Fruit fly (Drosophila melanogaster) whole organism, prepupa: Measurements from ENCODE around the gene CSN1b.

Experiments used
- Blimp-1 ChIP-seq: fragments of 200-800 bp; sonication (Bioruptor generic); optimal IDR thresholded peaks from 3 replicates; lab custom pipeline; 2017; ENCODE audit warnings: missing biosample characterization, missing genetic modification characterization, mild to moderate bottlenecking, moderate library complexity, missing genetic modification reagents
- CG10631 ChIP-seq: fragments of 200-800 bp; sonication (Bioruptor generic); optimal IDR thresholded peaks from 2 replicates; lab custom pipeline; 2016; ENCODE audit warnings: missing biosample characterization, missing genetic modification characterization
- CG10669 ChIP-seq: fragments of 200-800 bp; sonication (Bioruptor generic); optimal IDR thresholded peaks from 3 replicates; lab custom pipeline; 2018; ENCODE audit warnings: missing biosample characterization, mild to moderate bottlenecking, missing genetic modification characterization, moderate library complexity
- CG11762 ChIP-seq: fragments of 200-800 bp; sonication (Bioruptor generic); optimal IDR thresholded peaks from 3 replicates; lab custom pipeline; 2016; ENCODE audit warnings: missing biosample characterization, missing genetic modification characterization; ENCODE audit not compliant: insufficient read depth
- CG11902 ChIP-seq: fragments of 200-800 bp; sonication (Bioruptor generic); optimal IDR thresholded peaks from 3 replicates; lab custom pipeline; 2016; ENCODE audit warnings: missing biosample characterization, missing genetic modification characterization
- CG15336 ChIP-seq: fragments of 200-800 bp; sonication (Bioruptor generic); IDR thresholded peaks from 2 replicates; pipeline ENCODE4 v1.3.6; 2022; ENCODE audit warnings: missing biosample characterization, missing genetic modification characterization
- CG1621 ChIP-seq: fragments of 200-800 bp; sonication (Bioruptor generic); optimal IDR thresholded peaks from 3 replicates; lab custom pipeline; 2018; ENCODE audit warnings: missing biosample characterization, mild to moderate bottlenecking, missing genetic modification characterization
- CG16779 ChIP-seq: fragments of 200-800 bp; sonication (Bioruptor generic); optimal IDR thresholded peaks from 3 replicates; lab custom pipeline; 2017; ENCODE audit warnings: missing biosample characterization, mild to moderate bottlenecking, missing genetic modification characterization
- CG3032 ChIP-seq: fragments of 200-800 bp; optimal IDR thresholded peaks from 2 replicates; lab custom pipeline; 2019; ENCODE audit warnings: missing biosample characterization, mild to moderate bottlenecking, missing genetic modification characterization, moderate library complexity
- CG31627 ChIP-seq: fragments of 200-800 bp; sonication (Bioruptor generic); optimal IDR thresholded peaks from 3 replicates; lab custom pipeline; 2016; ENCODE audit warnings: missing biosample characterization, missing genetic modification characterization
- CG32006 ChIP-seq: fragments of 200-800 bp; sonication (Bioruptor generic); optimal IDR thresholded peaks from 3 replicates; lab custom pipeline; 2017; ENCODE audit warnings: missing biosample characterization, mild to moderate bottlenecking, missing genetic modification characterization
- CG4318 ChIP-seq: fragments of 200-800 bp; sonication (Bioruptor generic); optimal IDR thresholded peaks from 3 replicates; lab custom pipeline; 2017; ENCODE audit warnings: missing biosample characterization, mild to moderate bottlenecking, missing genetic modification characterization
- CG6276 ChIP-seq: fragments of 200-800 bp; sonication (Bioruptor generic); optimal IDR thresholded peaks from 2 replicates; lab custom pipeline; 2017; ENCODE audit warnings: missing biosample characterization, mild to moderate bottlenecking, missing genetic modification characterization
- CG6808 ChIP-seq: fragments of 200-800 bp; sonication (Bioruptor generic); optimal IDR thresholded peaks from 3 replicates; lab custom pipeline; 2017; ENCODE audit warnings: missing biosample characterization, missing genetic modification characterization, mild to moderate bottlenecking, moderate library complexity, missing genetic modification reagents
- CG6854 ChIP-seq: fragments of 200-800 bp; sonication (Bioruptor generic); optimal IDR thresholded peaks from 2 replicates; lab custom pipeline; 2017; ENCODE audit warnings: missing biosample characterization, mild to moderate bottlenecking, missing genetic modification characterization
- CG7368 ChIP-seq: fragments of 200-800 bp; sonication (Bioruptor generic); optimal IDR thresholded peaks from 3 replicates; lab custom pipeline; 2016; ENCODE audit warnings: missing biosample characterization, missing genetic modification characterization
- CG8119 ChIP-seq: fragments of 200-800 bp; sonication (Bioruptor generic); IDR thresholded peaks from 3 replicates; pipeline ENCODE4 v1.3.6; 2022; ENCODE audit warnings: missing biosample characterization, missing genetic modification characterization
- CG8632 ChIP-seq: fragments of 200-800 bp; sonication (Bioruptor generic); optimal IDR thresholded peaks from 3 replicates; lab custom pipeline; 2016; ENCODE audit warnings: missing biosample characterization, missing genetic modification characterization
- CG9139 ChIP-seq: fragments of 200-800 bp; sonication (Bioruptor generic); optimal IDR thresholded peaks from 3 replicates; lab custom pipeline; 2017; ENCODE audit warnings: missing biosample characterization, mild to moderate bottlenecking, missing genetic modification characterization
- Eip75B ChIP-seq: fragments of 200-800 bp; sonication (Bioruptor generic); optimal IDR thresholded peaks from 3 replicates; lab custom pipeline; 2016; ENCODE audit warnings: missing biosample characterization, missing genetic modification characterization
- Ets21C ChIP-seq: fragments of 200-800 bp; sonication (Bioruptor generic); optimal IDR thresholded peaks from 3 replicates; lab custom pipeline; 2016; ENCODE audit warnings: missing biosample characterization, missing genetic modification characterization
- Gug ChIP-seq: fragments of 200-800 bp; sonication (Bioruptor generic); IDR thresholded peaks from 2 replicates; pipeline ENCODE4 v1.3.6; 2022; ENCODE audit warnings: missing biosample characterization, missing genetic modification characterization
- Hr39 ChIP-seq: fragments of 200-800 bp; sonication (Bioruptor generic); optimal IDR thresholded peaks from 2 replicates; lab custom pipeline; 2016; ENCODE audit warnings: missing biosample characterization, missing genetic modification characterization
- Lpt ChIP-seq: fragments of 200-800 bp; sonication (Bioruptor generic); optimal IDR thresholded peaks from 3 replicates; lab custom pipeline; 2016; ENCODE audit warnings: missing biosample characterization, missing genetic modification characterization
- Met ChIP-seq: fragments of 200-800 bp; sonication (Bioruptor generic); optimal IDR thresholded peaks from 3 replicates; lab custom pipeline; 2016; ENCODE audit warnings: missing biosample characterization, missing genetic modification characterization
- OdsH ChIP-seq: fragments of 200-800 bp; sonication (Bioruptor generic); optimal IDR thresholded peaks from 3 replicates; lab custom pipeline; 2016; ENCODE audit warnings: missing biosample characterization, missing genetic modification characterization
- Smox ChIP-seq: fragments of 200-800 bp; sonication (Bioruptor generic); optimal IDR thresholded peaks from 3 replicates; lab custom pipeline; 2016; ENCODE audit warnings: missing biosample characterization, missing genetic modification characterization
- Sox102F ChIP-seq: fragments of 200-800 bp; sonication (Bioruptor generic); optimal IDR thresholded peaks from 2 replicates; lab custom pipeline; 2016; ENCODE audit warnings: missing biosample characterization, mild to moderate bottlenecking, missing genetic modification characterization
- Sox14 ChIP-seq: fragments of 200-800 bp; sonication (Bioruptor generic); optimal IDR thresholded peaks from 3 replicates; lab custom pipeline; 2016; ENCODE audit warnings: missing biosample characterization, missing genetic modification characterization
- Sox15 ChIP-seq: fragments of 200-800 bp; sonication (Bioruptor generic); optimal IDR thresholded peaks from 3 replicates; lab custom pipeline; 2016; ENCODE audit warnings: missing biosample characterization, missing genetic modification characterization
- achi ChIP-seq: fragments of 200-800 bp; sonication (Bioruptor generic); optimal IDR thresholded peaks from 3 replicates; lab custom pipeline; 2016; ENCODE audit warnings: missing biosample characterization, missing genetic modification characterization
- cyc ChIP-seq: fragments of 200-800 bp; sonication (Bioruptor generic); optimal IDR thresholded peaks from 3 replicates; lab custom pipeline; 2016; ENCODE audit warnings: missing biosample characterization, missing genetic modification characterization
- dac ChIP-seq: fragments of 200-800 bp; sonication (Bioruptor generic); optimal IDR thresholded peaks from 2 replicates; lab custom pipeline; 2017; ENCODE audit warnings: missing biosample characterization, mild to moderate bottlenecking, missing genetic modification characterization
- dsx ChIP-seq: fragments of 200-800 bp; optimal IDR thresholded peaks from 3 replicates; lab custom pipeline; 2019; ENCODE audit warnings: missing biosample characterization, mild to moderate bottlenecking, missing genetic modification characterization, moderate library complexity; ENCODE audit not compliant: poor library complexity, severe bottlenecking
- esn ChIP-seq: fragments of 200-800 bp; sonication (Bioruptor generic); optimal IDR thresholded peaks from 2 replicates; lab custom pipeline; 2016; ENCODE audit warnings: missing biosample characterization, mild to moderate bottlenecking, missing genetic modification characterization, moderate library complexity
- fd59A ChIP-seq: fragments of 200-800 bp; sonication (Bioruptor generic); optimal IDR thresholded peaks from 2 replicates; lab custom pipeline; 2017; ENCODE audit warnings: missing biosample characterization, mild to moderate bottlenecking, missing genetic modification characterization, missing genetic modification reagents
- fd85E ChIP-seq: fragments of 200-800 bp; sonication (Bioruptor generic); optimal IDR thresholded peaks from 3 replicates; lab custom pipeline; 2016; ENCODE audit warnings: missing biosample characterization, missing genetic modification characterization
- fkh ChIP-seq: fragments of 200-800 bp; sonication (Bioruptor generic); optimal IDR thresholded peaks from 3 replicates; lab custom pipeline; 2017; ENCODE audit warnings: missing biosample characterization, mild to moderate bottlenecking, missing genetic modification characterization, moderate library complexity
- pdm3 ChIP-seq: fragments of 200-800 bp; sonication (Bioruptor generic); optimal IDR thresholded peaks from 3 replicates; lab custom pipeline; 2016; ENCODE audit warnings: missing biosample characterization, missing genetic modification characterization
- salr ChIP-seq, 2 experiments: fragments of 200-800 bp; sonication (Bioruptor generic); optimal IDR thresholded peaks; 3 replicates each; lab custom pipeline; 2016 to 2018; ENCODE audit warnings: missing biosample characterization in 2 of 2, missing genetic modification characterization in 2 of 2, mild to moderate bottlenecking in 1 of 2
- spab ChIP-seq: fragments of 200-800 bp; sonication (Bioruptor generic); optimal IDR thresholded peaks from 2 replicates; lab custom pipeline; 2017; ENCODE audit warnings: missing biosample characterization, mild to moderate bottlenecking, missing genetic modification characterization, missing genetic modification reagents
- ss ChIP-seq, 2 experiments: fragments of 200-800 bp; sonication (Bioruptor generic); optimal IDR thresholded peaks; 2 replicates in 1 of 2; 3 replicates in 1 of 2; lab custom pipeline; 2017 to 2018; ENCODE audit warnings: mild to moderate bottlenecking in 2 of 2, missing biosample characterization in 2 of 2, missing genetic modification characterization in 2 of 2, moderate library complexity in 1 of 2

The CSN1b gene

DNA sequence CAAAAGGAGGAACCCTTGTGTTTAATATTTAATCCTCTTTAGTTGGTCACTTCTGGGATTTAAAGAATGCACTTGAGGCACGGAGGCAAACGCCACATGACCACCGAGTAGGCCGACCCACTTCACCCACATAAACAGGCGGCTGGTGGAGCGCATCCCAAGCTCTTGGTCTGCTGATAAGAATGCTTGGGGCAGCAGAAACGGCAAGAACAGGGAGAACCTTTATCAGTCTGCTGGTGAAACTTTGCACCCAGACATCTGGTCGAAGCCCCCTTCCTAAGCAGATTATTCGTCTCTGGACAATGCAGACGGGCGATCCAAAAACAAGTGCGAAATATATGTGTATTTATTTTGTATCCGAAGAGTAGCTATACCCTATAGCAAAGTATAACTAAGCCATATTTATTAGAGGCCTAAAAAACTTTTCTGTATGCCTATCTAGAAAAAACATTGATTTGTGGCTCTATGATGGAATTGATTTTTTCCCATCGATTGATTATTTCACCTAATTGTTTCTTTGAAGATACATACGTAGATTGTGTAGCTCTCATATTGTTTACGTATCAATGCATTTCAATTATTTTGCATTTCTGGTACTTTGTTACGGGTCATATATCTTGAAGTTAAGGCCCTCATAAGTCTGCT, 15.4 kb downstream of the CSN1b start (continued):
- TF ChIP-seq CG32006 (GFP tag; lab: Kevin White, UChicago): peak; percentile 7
- TF ChIP-seq CG15336: peak; percentile 31; the same call in 1 of the 2 replicates
- TF ChIP-seq OdsH (GFP tag; lab: Kevin White, UChicago): peak; percentile 25
- TF ChIP-seq achi (GFP tag; lab: Kevin White, UChicago): no peak
- TF ChIP-seq spab: peak; percentile 36
- TF ChIP-seq CG6276 (GFP tag; lab: Kevin White, UChicago): peak; percentile 65
- no peak for TF ChIP-seq salr (GFP tag; optimal IDR thresholded peaks at IDR 0.05; lab: Kevin White, UChicago)
- no peak for TF ChIP-seq CG7368 (GFP tag; lab: Kevin White, UChicago)
- peak; percentile 16 for TF ChIP-seq CG6854 (GFP tag; lab: Kevin White, UChicago)
- TF ChIP-seq Lpt (GFP tag; lab: Kevin White, UChicago): peak; percentile 16
- peak; percentile 3 for TF ChIP-seq CG10631
- no peak for TF ChIP-seq Sox15
- no peak for TF ChIP-seq dac (GFP tag; lab: Kevin White, UChicago)
- peak in 1 of 2 experiments; percentile 78 for TF ChIP-seq ss (GFP tag; optimal IDR thresholded peaks at IDR 0.05; lab: Kevin White, UChicago)
- 0 out of 2 replicates have a peak, but pooled peaks have one; percentile 27 for TF ChIP-seq Gug
- TF ChIP-seq Sox102F (GFP tag; lab: Kevin White, UChicago): peak; percentile 10
- TF ChIP-seq, all 60 proteins: peak for 31

dm6 chr3L:18881613-18882012, 23.1 kb downstream of the CSN1b start:
- TF ChIP-seq CG6808 (GFP tag; lab: Kevin White, UChicago) (no peak), CG8632 (GFP tag; lab: Kevin White, UChicago) (no peak), CG10669 (GFP tag; lab: Kevin White, UChicago) (no peak), dsx (GFP tag; lab: Kevin White, UChicago) (no peak), CG31627 (GFP tag; lab: Kevin White, UChicago) (no peak), dac (GFP tag; lab: Kevin White, UChicago) (no peak), CG8119 (GFP tag; lab: Robert Waterston, UW) (no peak), fd59A (GFP tag; lab: Kevin White, UChicago) (no peak), Smox (GFP tag; lab: Kevin White, UChicago) (no peak), CG9139 (GFP tag; lab: Kevin White, UChicago) (no peak), Sox15 (no peak), CG7368 (GFP tag; lab: Kevin White, UChicago) (no peak)

DNA sequence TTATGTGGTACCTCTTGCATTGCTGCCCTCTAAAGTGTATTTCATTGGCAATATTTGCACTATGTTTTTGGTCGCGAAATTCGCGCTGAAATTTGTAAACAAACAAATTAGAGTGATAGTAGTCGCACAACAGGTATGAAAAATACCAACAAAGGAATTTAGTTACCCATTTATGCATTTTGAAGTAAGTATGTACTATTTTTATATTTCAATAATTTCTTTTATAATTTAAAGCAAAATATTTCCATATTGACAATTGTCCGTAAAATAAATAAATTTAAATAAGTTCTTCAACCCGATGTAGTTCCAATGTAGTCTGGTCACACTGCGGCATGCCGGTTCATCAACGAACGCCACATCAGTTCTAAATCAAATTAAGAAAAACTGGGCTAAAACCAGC, 32.3 kb downstream of the CSN1b start, which contains the start of the genes Rad9 and Uggt:
Gene Rad9, minus strand, starts transcription at position 114 of the 400 bp plus-strand sequence.
Gene Uggt, plus strand, starts transcription at position 308 of the 400 bp plus-strand sequence.
- TF ChIP-seq fkh: peak; percentile 82
- no peak for TF ChIP-seq CG32006 (GFP tag; lab: Kevin White, UChicago)
- TF ChIP-seq CG3032 (tag; lab: Kevin White, UChicago): no peak
- TF ChIP-seq CG10631: peak; percentile 20
- no peak for TF ChIP-seq Sox14 (GFP tag; lab: Kevin White, UChicago)
- TF ChIP-seq CG15336: no peak
- TF ChIP-seq, all 60 proteins: peak for 2

dm6 chr3L:18870027-18870426, 34.7 kb downstream of the CSN1b start, which contains the start of gene Blos3:
Gene Blos3 (plus strand): TSS chr3L:18870224.
- TF ChIP-seq Smox (GFP tag; lab: Kevin White, UChicago): no peak
- no peak for TF ChIP-seq Ets21C (GFP tag; lab: Kevin White, UChicago)
- TF ChIP-seq Gug: no peak
- no peak for TF ChIP-seq CG10669 (GFP tag; lab: Kevin White, UChicago)
- no peak for TF ChIP-seq Blimp-1 (GFP tag; lab: Kevin White, UChicago)
- TF ChIP-seq Sox15: peak; percentile 40
- peak; percentile 41 for TF ChIP-seq CG11902 (GFP tag; lab: Kevin White, UChicago)
- TF ChIP-seq CG1621 (tag; lab: Kevin White, UChicago): peak; percentile 43
- TF ChIP-seq CG15336: peak; percentile 42; the same call in 1 of the 2 replicates
- TF ChIP-seq Eip75B (GFP tag; lab: Kevin White, UChicago): no peak
- peak; percentile 40 for TF ChIP-seq CG3032 (tag; lab: Kevin White, UChicago)
- TF ChIP-seq Hr39: peak; percentile 68
- no peak for TF ChIP-seq pdm3 (GFP tag; lab: Kevin White, UChicago)
- no peak for TF ChIP-seq CG32006 (GFP tag; lab: Kevin White, UChicago)
- TF ChIP-seq Lpt (GFP tag; lab: Kevin White, UChicago): no peak
- TF ChIP-seq cyc: peak; percentile 63
- TF ChIP-seq CG16779 (tag; lab: Kevin White, UChicago): no peak
- TF ChIP-seq Met (GFP tag; lab: Kevin White, UChicago): no peak
- TF ChIP-seq esn: peak; percentile 80
- peak; percentile 2 for TF ChIP-seq fd85E (GFP tag; lab: Kevin White, UChicago)
- no peak for TF ChIP-seq CG4318 (GFP tag; lab: Kevin White, UChicago)
- no peak for TF ChIP-seq CG9139 (GFP tag; lab: Kevin White, UChicago)
- TF ChIP-seq CG11762: no peak
- no peak for TF ChIP-seq Sox102F (GFP tag; lab: Kevin White, UChicago)
- peak; percentile 85 for TF ChIP-seq fkh
